Worm (Caenorhabditis elegans): ENCODE measurements around the gene Y39B6A.42.

Gene Y39B6A.42

DNA sequence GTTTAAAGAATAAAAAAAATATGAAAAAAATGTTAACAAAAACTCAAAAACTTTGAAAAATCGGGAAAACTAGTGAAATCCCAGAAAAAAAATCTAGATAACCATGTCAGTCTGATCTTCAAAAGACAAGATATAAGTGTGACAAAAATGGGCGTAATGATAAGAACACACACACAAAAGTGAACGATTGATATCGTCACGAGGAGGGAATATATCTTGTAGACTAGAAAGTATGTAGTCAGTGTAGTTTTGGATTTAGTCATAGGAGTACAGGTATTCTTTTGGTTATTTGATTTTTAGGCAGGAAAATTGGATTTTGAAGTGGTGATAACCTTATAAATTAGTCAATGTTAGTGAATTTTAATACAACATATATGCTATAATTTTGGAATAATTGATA is 34.9 kb downstream of the Y39B6A.42 start:
- TF ChIP-seq ham-2 (GFP tag; optimal IDR thresholded peaks at IDR 0.05): no peak
- no peak for TF ChIP-seq mab-5 (tag; optimal IDR thresholded peaks at IDR 0.05)
- TF ChIP-seq mls-2 (tag; optimal IDR thresholded peaks at IDR 0.05): no peak
- TF ChIP-seq cnd-1 (tag; optimal IDR thresholded peaks at IDR 0.05): no peak
- no peak for TF ChIP-seq sem-2 (GFP tag; optimal IDR thresholded peaks at IDR 0.05)
- TF ChIP-seq drap-1 (GFP tag; optimal IDR thresholded peaks at IDR 0.05): no peak
- no peak for TF ChIP-seq ceh-83 (GFP tag; optimal IDR thresholded peaks at IDR 0.05)
- no peak for TF ChIP-seq lin-13 (tag; optimal IDR thresholded peaks at IDR 0.05)
- TF ChIP-seq unc-39 (tag; optimal IDR thresholded peaks at IDR 0.05): no peak
- no peak for TF ChIP-seq lsy-2 (tag; optimal IDR thresholded peaks at IDR 0.05)
- no peak for TF ChIP-seq ceh-39 (tag; optimal IDR thresholded peaks at IDR 0.05)
- no peak for TF ChIP-seq zip-8 (tag; optimal IDR thresholded peaks at IDR 0.05)
- TF ChIP-seq snpc-4 (tag; optimal IDR thresholded peaks at IDR 0.05): no peak
- no peak for TF ChIP-seq unc-120 (tag; optimal IDR thresholded peaks at IDR 0.05; ENCODE audit: poor library complexity, severe bottlenecking)
- no peak for TF ChIP-seq elt-1 (tag; optimal IDR thresholded peaks at IDR 0.05; ENCODE audit: borderline replicate concordance, insufficient read depth)
- TF ChIP-seq sptf-1 (tag; optimal IDR thresholded peaks at IDR 0.05): no peak
- TF ChIP-seq nhr-76 (tag; optimal IDR thresholded peaks at IDR 0.05): no peak
- no peak for TF ChIP-seq ces-1 (GFP tag; optimal IDR thresholded peaks at IDR 0.05)

DNA sequence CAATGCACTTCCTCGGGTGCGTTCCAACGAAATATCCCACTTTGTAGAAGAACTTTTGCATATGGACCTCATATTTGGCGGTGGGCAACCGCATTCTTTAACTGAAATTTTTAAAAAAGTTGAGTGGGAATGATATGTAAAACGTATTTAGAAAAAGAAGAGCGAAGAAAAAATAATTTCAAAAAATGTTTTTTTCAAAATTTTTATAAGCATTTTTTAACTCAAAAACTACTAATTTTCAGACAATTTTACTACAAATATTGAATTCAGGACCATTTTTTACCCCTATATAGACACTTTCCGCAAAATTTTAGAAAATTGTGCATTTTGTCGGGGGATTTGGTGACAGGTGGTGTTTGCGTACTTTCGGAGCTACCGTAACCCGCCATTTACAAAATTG is 38.2 kb downstream of the Y39B6A.42 start, which contains the start of gene ptr-22:
TSS of gene ptr-22 (minus strand) at position 101 of the 400 bp plus-strand sequence.
- no peak for TF ChIP-seq hlh-1 (tag; optimal IDR thresholded peaks at IDR 0.05)
- TF ChIP-seq ham-2 (GFP tag; optimal IDR thresholded peaks at IDR 0.05): no peak
- TF ChIP-seq sptf-1 (tag; optimal IDR thresholded peaks at IDR 0.05): no peak
- TF ChIP-seq ceh-43 (GFP tag; optimal IDR thresholded peaks at IDR 0.05): no peak
- TF ChIP-seq bed-3 (GFP tag; optimal IDR thresholded peaks at IDR 0.05): no peak
- TF ChIP-seq unc-120 (tag; optimal IDR thresholded peaks at IDR 0.05; ENCODE audit: poor library complexity, severe bottlenecking): no peak
- TF ChIP-seq blmp-1 (tag; optimal IDR thresholded peaks at IDR 0.05): no peak
- no peak for TF ChIP-seq ztf-11 (tag; optimal IDR thresholded peaks at IDR 0.05)
- no peak for TF ChIP-seq mls-2 (tag; optimal IDR thresholded peaks at IDR 0.05)
- TF ChIP-seq lin-32 (GFP tag; optimal IDR thresholded peaks at IDR 0.05): no peak
- TF ChIP-seq snpc-4 (tag; optimal IDR thresholded peaks at IDR 0.05): no peak
- TF ChIP-seq mab-5 (tag; optimal IDR thresholded peaks at IDR 0.05): no peak
- no peak for TF ChIP-seq tbx-8 (GFP tag; optimal IDR thresholded peaks at IDR 0.05)

DNA sequence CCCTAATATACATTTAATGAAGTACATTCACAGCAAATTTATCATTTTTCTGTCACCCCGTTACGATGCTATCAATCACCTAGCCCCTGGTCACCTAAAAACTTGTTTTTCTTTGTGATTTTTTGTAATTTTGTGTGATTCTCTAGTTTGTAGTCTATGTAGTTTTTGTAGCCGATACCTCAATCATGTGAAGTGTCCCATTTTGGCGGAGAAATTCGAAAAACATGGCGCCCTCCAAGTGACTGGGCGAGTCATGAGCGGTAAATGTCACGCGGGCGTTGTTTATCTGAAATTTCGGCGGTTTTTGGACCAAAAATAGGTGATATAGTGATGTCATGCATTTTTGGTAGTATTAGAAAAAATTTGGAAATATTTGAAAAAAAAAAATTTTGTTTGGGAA is 38.7 kb downstream of the Y39B6A.42 start:
- TF ChIP-seq nhr-2 (tag; optimal IDR thresholded peaks at IDR 0.05): no peak
- TF ChIP-seq unc-62 (GFP tag; optimal IDR thresholded peaks at IDR 0.05): no peak
- no peak for TF ChIP-seq mls-2 (tag; optimal IDR thresholded peaks at IDR 0.05)
- TF ChIP-seq ceh-83 (GFP tag; optimal IDR thresholded peaks at IDR 0.05): no peak
- TF ChIP-seq ces-1 (GFP tag; optimal IDR thresholded peaks at IDR 0.05): no peak
- no peak for TF ChIP-seq sptf-1 (tag; optimal IDR thresholded peaks at IDR 0.05)
- no peak for TF ChIP-seq zip-8 (tag; optimal IDR thresholded peaks at IDR 0.05)
- no peak for TF ChIP-seq nhr-237 (tag; optimal IDR thresholded peaks at IDR 0.05)
- TF ChIP-seq ztf-11 (tag; optimal IDR thresholded peaks at IDR 0.05): no peak
- no peak for TF ChIP-seq ham-2 (GFP tag; optimal IDR thresholded peaks at IDR 0.05)
- no peak for TF ChIP-seq lin-32 (GFP tag; optimal IDR thresholded peaks at IDR 0.05)
- no peak for TF ChIP-seq lin-13 (tag; optimal IDR thresholded peaks at IDR 0.05)
- no peak for TF ChIP-seq elt-3 (tag; optimal IDR thresholded peaks at IDR 0.05)
- no peak for TF ChIP-seq hlh-1 (tag; optimal IDR thresholded peaks at IDR 0.05)
- TF ChIP-seq flh-1 (GFP tag; optimal IDR thresholded peaks at IDR 0.05): no peak
- no peak for TF ChIP-seq pha-4 (tag; optimal IDR thresholded peaks at IDR 0.05)
